Worm (Caenorhabditis elegans): ENCODE measurements around the gene F37A8.2.

The F37A8.2 gene

ce11 chrIII:3959987-3960386 lies 28.7 kb upstream of the F37A8.2 start, which contains the start of gene R10E9.3 (continued):
- TF ChIP-seq daf-8 (GFP tag; IDR thresholded peaks at IDR 0.05): no peak
- TF ChIP-seq tag-97 (GFP tag; IDR thresholded peaks at IDR 0.05): no peak
- no peak for TF ChIP-seq madf-9 (GFP tag; conservative IDR thresholded peaks at IDR 0.05)
- TF ChIP-seq nhr-11 (tag; optimal IDR thresholded peaks at IDR 0.05): no peak
- TF ChIP-seq ceh-32 (tag; optimal IDR thresholded peaks at IDR 0.05; ENCODE audit: poor library complexity): no peak
- no peak for TF ChIP-seq pha-4 (GFP tag; IDR thresholded peaks at IDR 0.05)
- no peak for TF ChIP-seq pha-4 (tag; optimal IDR thresholded peaks at IDR 0.05)
- no peak for TF ChIP-seq lir-3 (tag; optimal IDR thresholded peaks at IDR 0.05)
- TF ChIP-seq F26F4.8 (GFP tag; conservative IDR thresholded peaks at IDR 0.05): no peak
- TF ChIP-seq F10B5.3 (tag; optimal IDR thresholded peaks at IDR 0.05): no peak
- TF ChIP-seq dmd-6 (GFP tag; IDR thresholded peaks at IDR 0.05): peak; percentile 33; the same call in 1 of the 2 replicates
- no peak for TF ChIP-seq zip-11 (GFP tag; IDR thresholded peaks at IDR 0.05)
- no peak for TF ChIP-seq snpc-4 (tag; optimal IDR thresholded peaks at IDR 0.05)
- TF ChIP-seq dpl-1 (GFP tag; optimal IDR thresholded peaks at IDR 0.05): no peak
- TF ChIP-seq mes-2 (tag; optimal IDR thresholded peaks at IDR 0.05; ENCODE audit: poor library complexity, severe bottlenecking): peak; percentile 18
- no peak for TF ChIP-seq set-16 (GFP tag; IDR thresholded peaks at IDR 0.05)
- no peak for TF ChIP-seq cey-2 (tag; optimal IDR thresholded peaks at IDR 0.05; ENCODE audit: borderline replicate concordance, insufficient read depth)
- peak; percentile 38 for TF ChIP-seq dve-1 (tag; optimal IDR thresholded peaks at IDR 0.05; ENCODE audit: insufficient read depth)
- TF ChIP-seq zip-2 (tag; optimal IDR thresholded peaks at IDR 0.05): no peak
- peak; percentile 35 for TF ChIP-seq hlh-30 (tag; optimal IDR thresholded peaks at IDR 0.05; ENCODE audit: insufficient read depth)
- TF ChIP-seq php-3 (GFP tag; IDR thresholded peaks at IDR 0.05): peak; percentile 72
- no peak for TF ChIP-seq ztf-11 (tag; optimal IDR thresholded peaks at IDR 0.05)

- TF ChIP-seq nhr-11 (tag; optimal IDR thresholded peaks at IDR 0.05): no peak
- no peak for TF ChIP-seq daf-19 (GFP tag; conservative IDR thresholded peaks at IDR 0.05)
- peak; percentile 8 for TF ChIP-seq nhr-28 (tag; optimal IDR thresholded peaks at IDR 0.05)
- peak; percentile 84 for TF ChIP-seq aha-1 (tag)
- TF ChIP-seq hlh-11 (tag; optimal IDR thresholded peaks at IDR 0.05): peak; percentile 20
- TF ChIP-seq hlh-30 (tag; optimal IDR thresholded peaks at IDR 0.05; ENCODE audit: insufficient read depth): peak; percentile 44
- TF ChIP-seq dmd-6 (GFP tag; IDR thresholded peaks at IDR 0.05): peak; percentile 16; the same call in 1 of the 2 replicates
- TF ChIP-seq ceh-44 (GFP tag; IDR thresholded peaks at IDR 0.05): no peak
- no peak for TF ChIP-seq mdt-29 (GFP tag; IDR thresholded peaks at IDR 0.05)
- TF ChIP-seq mdl-1 (tag; optimal IDR thresholded peaks at IDR 0.05): peak in 1 of 2 experiments; percentile 25
- no peak for TF ChIP-seq Y5F2A.4 (GFP tag; optimal IDR thresholded peaks at IDR 0.05)
- no peak for TF ChIP-seq ama-1 (optimal IDR thresholded peaks at IDR 0.05)
Measured at ce11 chrIII:3959206-3959605, 27.9 kb upstream of the F37A8.2 start.

ce11 chrIII:3957850-3958249 lies 26.5 kb upstream of the F37A8.2 start:
- peak; percentile 60 for TF ChIP-seq aha-1 (tag)
- TF ChIP-seq snpc-4 (tag; optimal IDR thresholded peaks at IDR 0.05): no peak

- 0 out of 2 replicates have a peak, but pooled peaks have one; percentile 53 for TF ChIP-seq egl-43 (GFP tag; IDR thresholded peaks at IDR 0.05)
- TF ChIP-seq aly-2 (tag; optimal IDR thresholded peaks at IDR 0.05): no peak
- TF ChIP-seq saeg-2 (GFP tag; IDR thresholded peaks at IDR 0.05): no peak
- no peak for TF ChIP-seq R02D3.7 (tag; optimal IDR thresholded peaks at IDR 0.05)
- TF ChIP-seq nhr-11 (tag; optimal IDR thresholded peaks at IDR 0.05): no peak
- TF ChIP-seq tra-1 (GFP tag; IDR thresholded peaks at IDR 0.05): no peak
- no peak for TF ChIP-seq fos-1 (tag; optimal IDR thresholded peaks at IDR 0.05)
- no peak for TF ChIP-seq spr-1 (tag; optimal IDR thresholded peaks at IDR 0.05)
- peak; percentile 1 for TF ChIP-seq snpc-4 (tag; optimal IDR thresholded peaks at IDR 0.05)
- TF ChIP-seq nhr-111 (GFP tag; optimal IDR thresholded peaks at IDR 0.05): no peak
- 0 out of 2 replicates have a peak, but pooled peaks have one; percentile 62 for TF ChIP-seq daf-19 (GFP tag; conservative IDR thresholded peaks at IDR 0.05)
- TF ChIP-seq mep-1 (tag; optimal IDR thresholded peaks at IDR 0.05): no peak
- TF ChIP-seq Y105C5A.15 (GFP tag; IDR thresholded peaks at IDR 0.05): no peak
- no peak for TF ChIP-seq ctbp-1 (GFP tag; IDR thresholded peaks at IDR 0.05)
- no peak for TF ChIP-seq unc-39 (tag; optimal IDR thresholded peaks at IDR 0.05)
- TF ChIP-seq nhr-102 (tag; optimal IDR thresholded peaks at IDR 0.05): no peak
- no peak for TF ChIP-seq lin-15B (tag; optimal IDR thresholded peaks at IDR 0.05)
- TF ChIP-seq lin-29 (GFP tag; IDR thresholded peaks at IDR 0.05): no peak
Measured at ce11 chrIII:3957119-3957739, 25.9 kb upstream of the F37A8.2 start.

All from whole organism, L4 larva.